Worm (Caenorhabditis elegans) whole organism, young adult: ENCODE data around the gene C06G4.6.

ENCODE experiments used
- bed-1 ChIP-seq: fragments of 200-800 bp; sonication (Bioruptor generic); IDR thresholded peaks from 2 replicates; pipeline ENCODE4 v1.3.6; 2022; ENCODE audit warnings: missing genetic modification reagents, missing genetic modification characterization, missing compliant biosample characterization
- cebp-1 ChIP-seq, 2 experiments: fragments of 200-800 bp in 1 of 2; sonication (Bioruptor generic) in 1 of 2; sonication (generic microtip) in 1 of 2; IDR thresholded peaks in 1 of 2; optimal IDR thresholded peaks in 1 of 2; 2 replicates each; pipeline versions ENCODE4 v1.3.6 to Lab custom; 2017 to 2022; ENCODE audit warnings: missing compliant biosample characterization in 2 of 2, missing genetic modification characterization in 2 of 2, mild to moderate bottlenecking in 1 of 2, missing genetic modification reagents in 1 of 2, moderate library complexity in 1 of 2
- ztf-25 ChIP-seq: fragments of 200-800 bp; sonication (Bioruptor generic); IDR thresholded peaks from 2 replicates; pipeline ENCODE4 v1.3.6; 2022; ENCODE audit warnings: missing genetic modification reagents, missing genetic modification characterization, missing compliant biosample characterization

DNA sequence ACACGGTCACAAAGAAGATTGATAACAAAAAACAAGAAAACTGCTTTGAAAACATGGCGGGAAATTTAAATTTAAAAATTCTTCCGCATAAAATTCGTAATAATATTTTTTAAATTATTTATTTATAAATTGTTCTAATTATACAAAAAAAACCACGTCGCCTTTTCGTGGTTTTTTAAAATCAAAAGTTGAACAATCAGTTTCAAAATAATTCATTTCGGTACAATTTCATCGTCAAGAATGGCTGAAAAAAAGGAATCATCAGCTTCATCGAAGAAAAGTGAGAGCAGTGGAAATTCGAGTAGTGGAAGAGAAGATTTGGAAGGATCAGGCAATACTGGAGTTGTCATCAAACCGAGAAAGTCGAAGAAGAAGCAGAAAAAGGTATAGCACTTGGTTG, 35.1 kb upstream of the C06G4.6 start, which contains the start of the genes F54H12.8 and F54H12.7:
- TF ChIP-seq ztf-25: no peak
- no peak for TF ChIP-seq bed-1 (GFP tag; lab: Robert Waterston, UW)
- TF ChIP-seq cebp-1 (GFP tag; IDR thresholded peaks at IDR 0.05; lab: Robert Waterston, UW): no peak
- TF ChIP-seq cebp-1 (tag; optimal IDR thresholded peaks at IDR 0.05; lab: Kevin White, UChicago): no peak
